Worm (Caenorhabditis elegans) whole organism, L4 larva: Measurements from ENCODE around the gene wrt-5.

Source experiments
- F26F4.8 ChIP-seq: fragments of 200-800 bp; sonication (Bioruptor generic); conservative IDR thresholded peaks from 2 replicates; pipeline ENCODE4 v1.3.6; 2022; ENCODE audit warnings: missing genetic modification characterization, missing compliant biosample characterization
- ama-1 ChIP-seq: fragments of 150-350 bp; optimal IDR thresholded peaks from 2 replicates; lab custom pipeline; 2014; ENCODE audit warnings: inconsistent platforms, mixed read lengths
- ceh-82 ChIP-seq: sonication (generic microtip); optimal IDR thresholded peaks from 2 replicates; lab custom pipeline; 2017; ENCODE audit warnings: missing biosample characterization, missing genetic modification characterization
- cey-2 ChIP-seq: sonication (generic microtip); optimal IDR thresholded peaks from 3 replicates; lab custom pipeline; 2017; ENCODE audit warnings: missing genetic modification characterization, mild to moderate bottlenecking, missing compliant biosample characterization, antibody characterized with exemption, borderline replicate concordance; ENCODE audit not compliant: insufficient read depth
- lin-29 ChIP-seq: fragments of 200-800 bp; sonication (Bioruptor generic); IDR thresholded peaks from 2 replicates; pipeline ENCODE4 v1.3.6; 2022; ENCODE audit warnings: missing genetic modification reagents, missing genetic modification characterization, missing compliant biosample characterization
- mdl-1 ChIP-seq, 2 experiments: fragments of 150-350 bp in 1 of 2; sonication (generic microtip) in 1 of 2; optimal IDR thresholded peaks; 2 replicates each; lab custom pipeline; 2014 to 2017; ENCODE audit warnings: missing biosample characterization in 2 of 2, missing genetic modification characterization in 2 of 2
- pqm-1 ChIP-seq: sonication (generic microtip); optimal IDR thresholded peaks from 2 replicates; lab custom pipeline; 2017; ENCODE audit warnings: missing biosample characterization, missing genetic modification characterization
- zfp-3 ChIP-seq: fragments of 200-800 bp; sonication (Bioruptor generic); conservative IDR thresholded peaks from 2 replicates; pipeline ENCODE4 v1.3.6; 2022; ENCODE audit warnings: missing genetic modification reagents, missing genetic modification characterization, missing compliant biosample characterization

ce11 chrIV:4051539-4051938 lies at the start of gene wrt-5:
- TF ChIP-seq mdl-1 (tag; optimal IDR thresholded peaks at IDR 0.05; lab: Kevin White, UChicago) (no peak), cey-2 (tag; lab: Kevin White, UChicago) (no peak), ceh-82 (tag; lab: Kevin White, UChicago) (no peak), ama-1 (lab: Kevin White, UChicago) (no peak), F26F4.8 (no peak), lin-29 (GFP tag; lab: Robert Waterston, UW) (no peak), zfp-3 (GFP tag; lab: Robert Waterston, UW) (no peak), pqm-1 (tag; lab: Kevin White, UChicago) (no peak)
